Worm (Caenorhabditis elegans): ENCODE results near the gene ZC449.1.

ZC449.1 gene

ce11 chrX:4986354-4986753 lies 37.9 kb upstream of the ZC449.1 start:
- TF ChIP-seq hmbx-1 (tag; optimal IDR thresholded peaks at IDR 0.05): no peak
- no peak for TF ChIP-seq hnd-1 (tag; optimal IDR thresholded peaks at IDR 0.05)
- no peak for TF ChIP-seq ceh-36 (tag; optimal IDR thresholded peaks at IDR 0.05)
- no peak for TF ChIP-seq B0310.2 (tag; optimal IDR thresholded peaks at IDR 0.05)
- TF ChIP-seq scrt-1 (GFP tag; IDR thresholded peaks at IDR 0.05): no peak
- no peak for TF ChIP-seq tbx-11 (GFP tag; IDR thresholded peaks at IDR 0.05)
- no peak for TF ChIP-seq pes-1 (GFP tag; IDR thresholded peaks at IDR 0.05)
- TF ChIP-seq flt-1 (GFP tag; IDR thresholded peaks at IDR 0.05): no peak

- TF ChIP-seq tra-4 (tag; optimal IDR thresholded peaks at IDR 0.05) (no peak), hmbx-1 (tag; optimal IDR thresholded peaks at IDR 0.05) (no peak), aly-1 (tag; optimal IDR thresholded peaks at IDR 0.05) (no peak), scrt-1 (GFP tag; IDR thresholded peaks at IDR 0.05) (no peak), hmg-4 (GFP tag; optimal IDR thresholded peaks at IDR 0.05) (no peak), B0310.2 (tag; optimal IDR thresholded peaks at IDR 0.05) (no peak), F13C5.2 (tag; optimal IDR thresholded peaks at IDR 0.05) (no peak), pes-1 (GFP tag; IDR thresholded peaks at IDR 0.05) (no peak), ceh-36 (tag; optimal IDR thresholded peaks at IDR 0.05) (no peak), ceh-13 (GFP tag; optimal IDR thresholded peaks at IDR 0.05) (no peak), ets-7 (tag; optimal IDR thresholded peaks at IDR 0.05) (no peak), sea-1 (GFP tag; conservative IDR thresholded peaks at IDR 0.05) (no peak), tbx-37 (GFP tag; conservative IDR thresholded peaks at IDR 0.05) (no peak), hnd-1 (tag; optimal IDR thresholded peaks at IDR 0.05) (no peak), flt-1 (GFP tag; IDR thresholded peaks at IDR 0.05) (no peak), tbx-11 (GFP tag; IDR thresholded peaks at IDR 0.05) (no peak), ama-1 (optimal IDR thresholded peaks at IDR 0.05) (no peak)
Observed at ce11 chrX:4987617-4988016, 36.6 kb upstream of the ZC449.1 start.

- TF ChIP-seq flt-1 (GFP tag; IDR thresholded peaks at IDR 0.05) (no peak), sea-1 (GFP tag; conservative IDR thresholded peaks at IDR 0.05) (no peak), hmbx-1 (tag; optimal IDR thresholded peaks at IDR 0.05) (no peak), pes-1 (GFP tag; IDR thresholded peaks at IDR 0.05) (no peak), aly-1 (tag; optimal IDR thresholded peaks at IDR 0.05) (no peak)
Observed at ce11 chrX:4992523-4992922, 31.7 kb upstream of the ZC449.1 start.

ce11 chrX:4997548-4998087 lies 26.6 kb upstream of the ZC449.1 start, which contains the start of gene ZC8.6:
Gene ZC8.6, minus strand, starts transcription at chrX:4997598.
- TF ChIP-seq ceh-36 (tag; optimal IDR thresholded peaks at IDR 0.05) (no peak), hmg-4 (GFP tag; optimal IDR thresholded peaks at IDR 0.05) (peak; percentile 1)

- TF ChIP-seq pes-1 (GFP tag; IDR thresholded peaks at IDR 0.05) (no peak), ceh-36 (tag; optimal IDR thresholded peaks at IDR 0.05) (no peak), hmg-4 (GFP tag; optimal IDR thresholded peaks at IDR 0.05) (peak; percentile 52)
Observed at ce11 chrX:4998875-4999274, 25.3 kb upstream of the ZC449.1 start, which contains the start of gene set-30. Gene set-30, plus strand, starts transcription at chrX:4999270.

ce11 chrX:5004940-5005339 lies 19.3 kb upstream of the ZC449.1 start, which contains the start of gene hsd-2:
Gene hsd-2, plus strand, starts transcription at chrX:5005240.
- TF ChIP-seq ets-7 (tag; optimal IDR thresholded peaks at IDR 0.05) (no peak), ceh-36 (tag; optimal IDR thresholded peaks at IDR 0.05) (no peak), hmg-4 (GFP tag; optimal IDR thresholded peaks at IDR 0.05) (no peak), tbx-37 (GFP tag; conservative IDR thresholded peaks at IDR 0.05) (no peak), ceh-13 (GFP tag; optimal IDR thresholded peaks at IDR 0.05) (no peak)

- TF ChIP-seq tra-4 (tag; optimal IDR thresholded peaks at IDR 0.05) (no peak), ama-1 (optimal IDR thresholded peaks at IDR 0.05) (no peak), pes-1 (GFP tag; IDR thresholded peaks at IDR 0.05) (no peak), tbx-11 (GFP tag; IDR thresholded peaks at IDR 0.05) (no peak), hmg-4 (GFP tag; optimal IDR thresholded peaks at IDR 0.05) (no peak), flt-1 (GFP tag; IDR thresholded peaks at IDR 0.05) (no peak), sea-1 (GFP tag; conservative IDR thresholded peaks at IDR 0.05) (no peak), aly-1 (tag; optimal IDR thresholded peaks at IDR 0.05) (no peak), ceh-36 (tag; optimal IDR thresholded peaks at IDR 0.05) (no peak), B0310.2 (tag; optimal IDR thresholded peaks at IDR 0.05) (no peak), ets-7 (tag; optimal IDR thresholded peaks at IDR 0.05) (no peak), ceh-13 (GFP tag; optimal IDR thresholded peaks at IDR 0.05) (no peak), hnd-1 (tag; optimal IDR thresholded peaks at IDR 0.05) (no peak), F13C5.2 (tag; optimal IDR thresholded peaks at IDR 0.05) (no peak), tbx-37 (GFP tag; conservative IDR thresholded peaks at IDR 0.05) (no peak), hmbx-1 (tag; optimal IDR thresholded peaks at IDR 0.05) (no peak), scrt-1 (GFP tag; IDR thresholded peaks at IDR 0.05) (no peak)
Observed at ce11 chrX:5006972-5007371, 17.2 kb upstream of the ZC449.1 start.

- TF ChIP-seq ets-7 (tag; optimal IDR thresholded peaks at IDR 0.05): no peak
- TF ChIP-seq flt-1 (GFP tag; IDR thresholded peaks at IDR 0.05): no peak
- no peak for TF ChIP-seq sea-1 (GFP tag; conservative IDR thresholded peaks at IDR 0.05)
- TF ChIP-seq pes-1 (GFP tag; IDR thresholded peaks at IDR 0.05): no peak
- no peak for TF ChIP-seq hmg-4 (GFP tag; optimal IDR thresholded peaks at IDR 0.05)
- TF ChIP-seq hnd-1 (tag; optimal IDR thresholded peaks at IDR 0.05): no peak
- no peak for TF ChIP-seq tbx-37 (GFP tag; conservative IDR thresholded peaks at IDR 0.05)
- TF ChIP-seq tbx-11 (GFP tag; IDR thresholded peaks at IDR 0.05): no peak
- no peak for TF ChIP-seq aly-1 (tag; optimal IDR thresholded peaks at IDR 0.05)
- TF ChIP-seq hmbx-1 (tag; optimal IDR thresholded peaks at IDR 0.05): no peak
- TF ChIP-seq ama-1 (optimal IDR thresholded peaks at IDR 0.05): no peak
- no peak for TF ChIP-seq F13C5.2 (tag; optimal IDR thresholded peaks at IDR 0.05)
- no peak for TF ChIP-seq ceh-36 (tag; optimal IDR thresholded peaks at IDR 0.05)
- TF ChIP-seq ceh-13 (GFP tag; optimal IDR thresholded peaks at IDR 0.05): no peak
- no peak for TF ChIP-seq B0310.2 (tag; optimal IDR thresholded peaks at IDR 0.05)
- no peak for TF ChIP-seq scrt-1 (GFP tag; IDR thresholded peaks at IDR 0.05)
- no peak for TF ChIP-seq tra-4 (tag; optimal IDR thresholded peaks at IDR 0.05)
Observed at ce11 chrX:5009000-5009399, 15.2 kb upstream of the ZC449.1 start, which contains the start of gene hsd-3. Gene hsd-3, plus strand, starts transcription at chrX:5009300.
